Worm (Caenorhabditis elegans) whole organism, L3 larva: ENCODE results near the gene F27D9.13.

Source experiments
- elt-2 ChIP-seq: sonication (generic microtip); optimal IDR thresholded peaks from 2 replicates; lab custom pipeline; 2016; ENCODE audit warnings: missing genetic modification reagents, mild to moderate bottlenecking, missing genetic modification characterization, missing compliant biosample characterization
- elt-3 ChIP-seq, 3 experiments: fragments of 150-350 bp in 1 of 3; sonication (generic microtip) in 2 of 3; optimal IDR thresholded peaks; 2 replicates in 2 of 3; 4 replicates in 1 of 3; lab custom pipeline; 2014 to 2017; ENCODE audit warnings: missing biosample characterization in 3 of 3, missing genetic modification characterization in 3 of 3
- nhr-76 ChIP-seq: fragments of 150-350 bp; sonication (generic microtip); optimal IDR thresholded peaks from 5 replicates; lab custom pipeline; 2014; ENCODE audit warnings: missing biosample characterization, missing genetic modification characterization

DNA sequence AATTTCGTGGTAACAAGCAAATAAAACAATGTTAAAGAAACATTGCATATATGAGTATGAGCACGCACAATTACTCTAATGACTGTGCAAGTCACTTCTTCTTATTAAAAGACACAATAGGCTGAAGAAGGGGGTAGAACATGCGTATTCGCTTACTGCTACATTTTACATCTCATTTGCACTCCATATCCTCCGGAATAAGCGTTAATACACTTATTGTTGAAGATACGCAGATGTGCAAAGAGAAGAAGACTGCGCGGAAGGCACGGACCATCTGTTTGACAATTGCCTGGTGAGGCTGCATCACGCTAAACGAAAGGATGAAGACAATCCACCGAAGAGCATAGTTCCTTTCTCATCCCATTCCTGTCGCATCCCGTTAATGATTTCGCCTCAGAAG is 45.6 kb upstream of the F27D9.13 start:
- no peak for TF ChIP-seq nhr-76 (tag; lab: Kevin White, UChicago)
- no peak for TF ChIP-seq elt-2 (tag; lab: Kevin White, UChicago)
- TF ChIP-seq elt-3 (tag; optimal IDR thresholded peaks at IDR 0.05; lab: Kevin White, UChicago) = no peak
